Worm (Caenorhabditis elegans) whole organism, L4 larva: Measurements from ENCODE around the gene elt-6.

Experiments used
- F10B5.3 ChIP-seq: sonication (generic microtip); optimal IDR thresholded peaks from 2 replicates; lab custom pipeline; 2016; ENCODE audit warnings: mild to moderate bottlenecking, missing genetic modification characterization, missing compliant biosample characterization
- F26F4.8 ChIP-seq: fragments of 200-800 bp; sonication (Bioruptor generic); conservative IDR thresholded peaks from 2 replicates; pipeline ENCODE4 v1.3.6; 2022; ENCODE audit warnings: missing genetic modification characterization, missing compliant biosample characterization
- T26A8.4 ChIP-seq: fragments of 200-800 bp; sonication (Bioruptor generic); IDR thresholded peaks from 2 replicates; pipeline ENCODE4 v1.3.6; 2022; ENCODE audit warnings: missing genetic modification characterization, missing compliant biosample characterization
- Y48G9A.11 ChIP-seq: fragments of 200-800 bp; sonication (Bioruptor generic); IDR thresholded peaks from 2 replicates; pipeline ENCODE4 v1.3.6; 2022; ENCODE audit warnings: missing genetic modification reagents, missing genetic modification characterization, missing compliant biosample characterization
- Y75B8A.6 ChIP-seq: fragments of 200-800 bp; sonication (Bioruptor generic); IDR thresholded peaks from 2 replicates; pipeline ENCODE4 v1.3.6; 2022; ENCODE audit warnings: missing genetic modification reagents, missing genetic modification characterization, missing compliant biosample characterization
- aha-1 ChIP-seq: fragments of 150-350 bp; peaks from one replicate; lab custom pipeline; 2014; ENCODE audit warnings: missing biosample characterization, missing genetic modification characterization
- ceh-28 ChIP-seq: fragments of 150-350 bp; optimal IDR thresholded peaks from 2 replicates; lab custom pipeline; 2014; ENCODE audit warnings: missing biosample characterization, missing genetic modification reagents, missing genetic modification characterization
- daf-19 ChIP-seq: fragments of 200-800 bp; sonication (Bioruptor generic); conservative IDR thresholded peaks from 2 replicates; pipeline ENCODE4 v1.3.6; 2022; ENCODE audit warnings: missing genetic modification characterization, missing compliant biosample characterization
- daf-8 ChIP-seq: fragments of 200-800 bp; sonication (Bioruptor generic); IDR thresholded peaks from 2 replicates; pipeline ENCODE4 v1.3.6; 2022; ENCODE audit warnings: missing genetic modification characterization, missing compliant biosample characterization
- dmd-9 ChIP-seq: fragments of 200-800 bp; sonication (Bioruptor generic); IDR thresholded peaks from 2 replicates; pipeline ENCODE4 v1.3.6; 2022; ENCODE audit warnings: missing genetic modification reagents, missing genetic modification characterization, missing compliant biosample characterization
- dpl-1 ChIP-seq: fragments of 150-350 bp; optimal IDR thresholded peaks from 2 replicates; lab custom pipeline; 2014; ENCODE audit warnings: missing biosample characterization, missing genetic modification reagents, missing genetic modification characterization
- duxl-1 ChIP-seq: sonication (generic microtip); optimal IDR thresholded peaks from 2 replicates; lab custom pipeline; 2016; ENCODE audit warnings: mild to moderate bottlenecking, missing genetic modification characterization, moderate library complexity, missing compliant biosample characterization; ENCODE audit not compliant: poor library complexity
- gei-8 ChIP-seq: fragments of 200-800 bp; sonication (Bioruptor generic); optimal IDR thresholded peaks from 2 replicates; lab custom pipeline; 2018; ENCODE audit warnings: mild to moderate bottlenecking, missing genetic modification characterization, missing compliant biosample characterization
- hlh-11 ChIP-seq: fragments of 200-800 bp; sonication (Bioruptor generic); optimal IDR thresholded peaks from 2 replicates; lab custom pipeline; 2018; ENCODE audit warnings: mild to moderate bottlenecking, missing genetic modification characterization, missing compliant biosample characterization
- hlh-30 ChIP-seq: sonication (generic microtip); optimal IDR thresholded peaks from 2 replicates; lab custom pipeline; 2017; ENCODE audit warnings: antibody characterized with exemption, mild to moderate bottlenecking, missing genetic modification characterization, missing compliant biosample characterization; ENCODE audit not compliant: insufficient read depth
- hmg-1.1 ChIP-seq: fragments of 200-800 bp; sonication (Bioruptor generic); IDR thresholded peaks from 2 replicates; pipeline ENCODE4 v1.3.6; 2022; ENCODE audit warnings: missing genetic modification reagents, missing genetic modification characterization, missing compliant biosample characterization
- lin-29 ChIP-seq: fragments of 200-800 bp; sonication (Bioruptor generic); IDR thresholded peaks from 2 replicates; pipeline ENCODE4 v1.3.6; 2022; ENCODE audit warnings: missing genetic modification reagents, missing genetic modification characterization, missing compliant biosample characterization
- lin-38 ChIP-seq: fragments of 200-800 bp; sonication (Bioruptor generic); IDR thresholded peaks from 2 replicates; pipeline ENCODE4 v1.3.6; 2022; ENCODE audit warnings: missing genetic modification reagents, missing genetic modification characterization, missing compliant biosample characterization
- mep-1 ChIP-seq: fragments of 150-350 bp; sonication (generic microtip); optimal IDR thresholded peaks from 3 replicates; lab custom pipeline; 2014; ENCODE audit warnings: missing biosample characterization, missing genetic modification characterization
- nhr-28 ChIP-seq: fragments of 150-350 bp; optimal IDR thresholded peaks from 2 replicates; lab custom pipeline; 2014; ENCODE audit warnings: missing biosample characterization, missing genetic modification characterization
- nhr-42 ChIP-seq: fragments of 200-800 bp; sonication (Bioruptor generic); IDR thresholded peaks from 2 replicates; pipeline ENCODE4 v1.3.6; 2022; ENCODE audit warnings: missing genetic modification characterization, missing compliant biosample characterization
- nhr-6 ChIP-seq: fragments of 150-350 bp; optimal IDR thresholded peaks from 2 replicates; lab custom pipeline; 2014; ENCODE audit warnings: missing biosample characterization, missing genetic modification characterization
- nhr-77 ChIP-seq: fragments of 150-350 bp; optimal IDR thresholded peaks from 2 replicates; lab custom pipeline; 2014; ENCODE audit warnings: missing biosample characterization, missing genetic modification characterization
- pha-4 ChIP-seq, 2 experiments: fragments of 150-350 bp in 1 of 2; fragments of 200-800 bp in 1 of 2; sonication (Bioruptor generic) in 1 of 2; IDR thresholded peaks in 1 of 2; optimal IDR thresholded peaks in 1 of 2; 2 replicates each; pipeline versions ENCODE4 v1.3.6 to Lab custom; 2014 to 2022; ENCODE audit warnings: missing genetic modification characterization in 2 of 2, missing genetic modification reagents in 2 of 2, missing biosample characterization in 1 of 2, missing compliant biosample characterization in 1 of 2
- rbr-2 ChIP-seq: sonication (generic microtip); optimal IDR thresholded peaks from 2 replicates; lab custom pipeline; 2016; ENCODE audit warnings: missing genotype, missing genetic modification characterization, missing compliant biosample characterization
- set-16 ChIP-seq: fragments of 200-800 bp; sonication (Bioruptor generic); IDR thresholded peaks from 2 replicates; pipeline ENCODE4 v1.3.6; 2022; ENCODE audit warnings: missing genetic modification reagents, missing genetic modification characterization, missing compliant biosample characterization
- snpc-1.2 ChIP-seq: fragments of 200-800 bp; sonication (Bioruptor generic); IDR thresholded peaks from 2 replicates; pipeline ENCODE4 v1.3.6; 2022; ENCODE audit warnings: missing genetic modification reagents, missing genetic modification characterization, missing compliant biosample characterization
- unc-62 ChIP-seq, 3 experiments: fragments of 150-350 bp in 1 of 3; sonication (generic microtip); optimal IDR thresholded peaks in 2 of 3; peaks in 1 of 3; 1 replicate in 1 of 3; 2 replicates in 2 of 3; lab custom pipeline; 2014 to 2017; ENCODE audit warnings: missing biosample characterization in 3 of 3, missing genetic modification characterization in 3 of 3, missing genetic modification reagents in 3 of 3, missing genotype in 1 of 3
- vab-7 ChIP-seq: fragments of 200-800 bp; sonication (Bioruptor generic); IDR thresholded peaks from 2 replicates; pipeline ENCODE4 v1.3.6; 2022; ENCODE audit warnings: missing genetic modification reagents, missing genetic modification characterization, missing compliant biosample characterization
- ztf-7 ChIP-seq: fragments of 150-350 bp; optimal IDR thresholded peaks from 2 replicates; lab custom pipeline; 2014; ENCODE audit warnings: missing biosample characterization, missing genetic modification characterization

Gene elt-6

DNA sequence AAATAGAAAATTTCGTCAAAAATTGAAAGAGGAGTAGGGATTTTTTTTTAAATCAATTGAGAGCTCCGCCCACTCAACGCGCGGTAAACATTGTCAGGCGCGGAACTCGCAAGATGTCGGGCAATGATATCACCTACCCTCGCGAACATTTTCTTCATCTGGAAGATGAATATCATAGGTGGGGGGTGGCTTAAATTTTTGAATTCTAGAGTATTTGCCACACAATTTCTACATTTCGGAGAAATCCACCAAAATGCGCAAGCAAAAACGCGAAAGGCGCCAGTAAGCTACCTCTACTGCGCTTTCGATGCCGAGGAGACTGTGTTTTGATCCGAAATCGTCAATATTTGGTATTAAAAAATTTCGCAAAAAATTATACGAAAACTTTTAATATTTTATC lies 39.3 kb upstream of the elt-6 start:
- TF ChIP-seq pha-4 (GFP tag; IDR thresholded peaks at IDR 0.05; lab: Robert Waterston, UW), result peak; percentile 17; the same call in 1 of the 2 replicates
- TF ChIP-seq pha-4 (tag; optimal IDR thresholded peaks at IDR 0.05; lab: Kevin White, UChicago), result no peak
- TF ChIP-seq Y48G9A.11 (GFP tag; lab: Robert Waterston, UW), result peak; percentile 17; the same call in 1 of the 2 replicates
- no peak for TF ChIP-seq mep-1
- peak; percentile 47 for TF ChIP-seq lin-38 (GFP tag; lab: Robert Waterston, UW)
- no peak for TF ChIP-seq nhr-6
- 0 out of 2 replicates have a peak, but pooled peaks have one; percentile 33 for TF ChIP-seq vab-7 (GFP tag; lab: Robert Waterston, UW)
- 0 out of 2 replicates have a peak, but pooled peaks have one; percentile 25 for TF ChIP-seq T26A8.4

DNA sequence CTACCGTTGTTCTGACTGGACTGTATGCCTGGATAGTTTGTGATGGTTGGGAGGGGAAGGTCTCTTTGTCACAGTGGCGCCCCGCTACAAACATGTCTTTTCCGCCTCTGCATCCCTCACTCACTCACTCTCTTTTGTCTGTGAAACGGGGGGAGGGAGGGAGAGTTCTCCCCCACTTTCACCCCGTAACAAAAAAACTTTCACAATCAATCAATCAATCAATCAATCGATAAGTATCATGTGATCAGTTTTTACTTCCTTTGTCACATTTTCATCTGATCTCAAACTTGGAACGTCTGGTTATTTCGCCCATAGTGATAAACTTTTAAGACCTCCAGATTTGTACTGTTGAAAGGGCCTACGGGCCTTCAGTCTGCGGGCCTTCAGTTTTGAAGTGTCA lies 26.2 kb upstream of the elt-6 start:
- TF ChIP-seq duxl-1 (tag; lab: Kevin White, UChicago) (peak; percentile 44), nhr-28 (tag; lab: Kevin White, UChicago) (peak; percentile 1), ztf-7 (tag; lab: Kevin White, UChicago) (no peak), hlh-11 (tag; lab: Kevin White, UChicago) (no peak), ceh-28 (peak; percentile 42)

DNA sequence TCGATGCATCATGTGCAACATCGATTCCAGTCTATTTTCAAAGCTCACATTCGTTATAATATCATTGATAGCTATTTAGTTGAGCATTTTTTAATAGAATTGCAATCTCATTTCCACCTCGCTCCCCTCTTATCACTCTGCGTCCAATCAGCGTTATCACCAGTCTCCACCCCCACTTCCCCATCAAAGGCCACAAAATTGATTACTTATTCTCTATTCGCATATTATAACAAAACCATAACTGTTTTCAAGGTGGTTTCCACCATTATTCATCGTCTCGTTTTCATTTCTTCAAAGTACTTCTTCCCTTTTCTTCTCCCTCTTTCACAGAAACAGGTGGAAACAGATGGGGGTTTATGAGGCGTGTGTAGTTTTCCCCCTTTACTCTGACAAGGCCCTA lies 25.1 kb upstream of the elt-6 start:
- TF ChIP-seq dmd-9 (GFP tag; lab: Robert Waterston, UW) (no peak), rbr-2 (tag; lab: Kevin White, UChicago) (no peak), lin-29 (GFP tag; lab: Robert Waterston, UW) (no peak), duxl-1 (tag; lab: Kevin White, UChicago) (peak; percentile 14), gei-8 (no peak), unc-62 (GFP tag; optimal IDR thresholded peaks at IDR 0.05 in 1 of 2; lab: Kevin White, UChicago) (peak in 1 of 2 experiments; percentile 86), unc-62 (tag; optimal IDR thresholded peaks at IDR 0.05; lab: Kevin White, UChicago) (no peak), hlh-11 (tag; lab: Kevin White, UChicago) (no peak), hmg-1.1 (GFP tag; lab: Robert Waterston, UW) (no peak), F10B5.3 (tag; lab: Kevin White, UChicago) (no peak)

DNA sequence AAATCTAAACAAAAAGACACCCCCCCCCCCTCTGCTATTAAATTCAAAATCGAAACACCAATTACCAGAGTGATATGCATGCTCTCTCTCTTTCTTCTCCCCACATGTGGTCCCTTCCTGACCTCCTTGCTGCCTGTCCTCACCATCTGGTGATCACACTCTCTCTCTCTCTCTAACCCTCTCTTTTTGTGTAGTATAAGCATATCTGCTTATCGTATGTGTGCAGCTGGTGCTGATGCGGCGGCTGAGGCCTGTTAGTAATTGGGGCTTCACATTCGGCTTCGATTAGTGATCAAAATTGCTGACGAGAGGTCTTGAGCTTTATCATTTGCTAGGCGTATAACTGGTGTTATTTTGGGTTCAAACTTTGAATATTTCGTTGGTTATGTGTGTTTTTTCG lies 22.8 kb upstream of the elt-6 start:
- TF ChIP-seq hlh-30 (tag; lab: Kevin White, UChicago) (no peak), aha-1 (tag; lab: Kevin White, UChicago) (peak; percentile 68)

DNA sequence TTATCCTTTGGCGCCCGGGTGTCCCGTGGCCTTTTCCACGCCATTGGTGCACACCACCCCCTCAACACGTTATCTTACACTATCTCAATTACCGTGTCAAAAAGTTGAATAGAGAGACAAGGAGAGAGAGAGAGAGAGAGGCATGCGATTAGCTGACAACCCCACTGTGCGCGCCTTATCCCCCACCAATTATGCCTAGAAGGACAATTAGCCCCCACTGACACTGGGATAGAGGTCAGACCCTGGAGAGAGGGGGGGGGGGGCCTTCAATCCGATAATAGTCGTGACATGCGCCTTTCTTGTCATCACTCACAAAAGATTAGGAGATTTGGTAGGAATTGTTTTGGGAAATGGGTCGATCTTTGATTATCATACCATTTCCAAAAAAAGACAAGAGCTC lies 21.6 kb upstream of the elt-6 start:
- no peak for TF ChIP-seq Y48G9A.11 (GFP tag; lab: Robert Waterston, UW)
- no peak for TF ChIP-seq pha-4 (GFP tag; IDR thresholded peaks at IDR 0.05; lab: Robert Waterston, UW)
- TF ChIP-seq pha-4 (tag; optimal IDR thresholded peaks at IDR 0.05; lab: Kevin White, UChicago), result no peak
- no peak for TF ChIP-seq nhr-77 (tag; lab: Kevin White, UChicago)
- no peak for TF ChIP-seq set-16 (GFP tag; lab: Robert Waterston, UW)

DNA sequence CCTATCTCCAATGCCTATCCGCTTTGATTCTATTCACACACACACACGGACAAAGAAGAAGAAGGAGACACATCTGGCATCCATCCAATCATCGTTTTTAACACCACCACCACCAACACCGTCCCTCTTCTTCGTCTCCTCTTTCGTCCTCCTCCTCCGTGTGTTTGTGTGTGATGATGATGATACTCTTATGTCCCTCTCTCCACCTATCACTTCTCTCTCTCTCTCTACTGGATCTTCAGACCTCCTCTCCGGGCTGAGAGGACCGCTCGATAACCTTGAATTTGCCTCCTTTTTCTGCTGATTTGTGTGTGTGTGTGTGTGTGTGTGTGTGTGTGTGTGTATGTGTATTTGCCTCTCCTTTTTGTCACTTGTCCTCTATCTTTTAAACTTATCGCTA lies 16.8 kb upstream of the elt-6 start:
- TF ChIP-seq unc-62 (GFP tag; optimal IDR thresholded peaks at IDR 0.05 in 1 of 2; lab: Kevin White, UChicago) (peak in 1 of 2 experiments; percentile 96), unc-62 (tag; optimal IDR thresholded peaks at IDR 0.05; lab: Kevin White, UChicago) (no peak), dpl-1 (GFP tag; lab: Kevin White, UChicago) (no peak)

DNA sequence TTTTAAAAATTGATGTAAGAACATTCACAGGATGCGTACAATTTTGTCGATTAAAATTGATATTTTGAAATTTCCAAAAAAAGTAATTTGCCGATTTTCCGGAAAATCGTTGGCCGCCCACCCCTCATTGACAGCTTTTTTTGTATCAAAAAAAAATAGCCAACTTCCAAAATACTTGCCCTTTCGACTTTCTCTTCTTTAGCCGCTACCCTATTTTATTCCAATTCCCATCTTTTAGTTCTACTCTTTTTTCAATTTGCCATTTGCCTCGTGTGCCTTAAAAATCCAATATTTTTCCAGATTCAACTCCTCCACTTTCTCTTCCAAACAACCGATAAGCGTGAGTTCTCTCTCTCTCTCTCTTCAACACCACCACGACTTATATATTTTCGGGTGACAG lies 15.8 kb upstream of the elt-6 start, which contains the start of gene egl-18:
Gene egl-18, plus strand, starts transcription at position 301 of the 400 bp plus-strand sequence.
- TF ChIP-seq daf-8 (no peak), F26F4.8 (GFP tag; lab: Robert Waterston, UW) (no peak), hlh-11 (tag; lab: Kevin White, UChicago) (no peak), lin-29 (GFP tag; lab: Robert Waterston, UW) (no peak), nhr-42 (no peak), snpc-1.2 (GFP tag; lab: Robert Waterston, UW) (no peak), Y75B8A.6 (GFP tag; lab: Robert Waterston, UW) (no peak), daf-19 (no peak)
